Fruit fly (Drosophila melanogaster) whole organism, embryonic: Measurements from ENCODE around the gene CG14795.

Experiments used
- Blimp-1 ChIP-seq: fragments of 200-800 bp; sonication (Bioruptor generic); optimal IDR thresholded peaks from 3 replicates; lab custom pipeline; 2018; ENCODE audit warnings: missing biosample characterization, missing genetic modification characterization, mild to moderate bottlenecking, moderate library complexity, missing genetic modification reagents
- Gsc ChIP-seq: fragments of 200-800 bp; sonication (Bioruptor generic); IDR thresholded peaks from 2 replicates; pipeline ENCODE4 v1.3.6; 2022; ENCODE audit warnings: missing biosample characterization, missing genetic modification characterization
- PHDP ChIP-seq: fragments of 200-800 bp; sonication (Bioruptor generic); optimal IDR thresholded peaks from 3 replicates; lab custom pipeline; 2018; ENCODE audit warnings: missing biosample characterization, mild to moderate bottlenecking, missing genetic modification characterization, moderate library complexity
- Sry-β ChIP-seq: fragments of 200-800 bp; sonication (Bioruptor generic); optimal IDR thresholded peaks from 2 replicates; lab custom pipeline; 2018; ENCODE audit warnings: missing biosample characterization, mild to moderate bottlenecking, missing genetic modification characterization, moderate library complexity
- kay ChIP-seq: fragments of 200-800 bp; sonication (Bioruptor generic); optimal IDR thresholded peaks from 2 replicates; lab custom pipeline; 2016; ENCODE audit warnings: missing biosample characterization, missing genetic modification characterization
- lbe ChIP-seq: fragments of 200-800 bp; sonication (Bioruptor generic); optimal IDR thresholded peaks from 2 replicates; lab custom pipeline; 2016; ENCODE audit warnings: missing biosample characterization, mild to moderate bottlenecking, missing genetic modification characterization
- ssp ChIP-seq: fragments of 200-800 bp; sonication (Bioruptor generic); IDR thresholded peaks from 2 replicates; pipeline ENCODE4 v1.3.6; 2022; ENCODE audit warnings: missing biosample characterization, missing genetic modification characterization

- no peak for TF ChIP-seq ssp (GFP tag; lab: Robert Waterston, UW)
- TF ChIP-seq lbe (GFP tag; lab: Kevin White, UChicago) = no peak
- no peak for TF ChIP-seq Blimp-1 (GFP tag; lab: Kevin White, UChicago)
- TF ChIP-seq kay (GFP tag; lab: Kevin White, UChicago) = no peak
- TF ChIP-seq Sry-β (GFP tag; lab: Kevin White, UChicago) = no peak
- no peak for TF ChIP-seq Gsc
- no peak for TF ChIP-seq PHDP (tag; lab: Kevin White, UChicago)
Observed at dm6 chrX:1538638-1539037, 26.0 kb upstream of the CG14795 start.
